Worm (Caenorhabditis elegans): ENCODE measurements around the gene npp-15.

DNA sequence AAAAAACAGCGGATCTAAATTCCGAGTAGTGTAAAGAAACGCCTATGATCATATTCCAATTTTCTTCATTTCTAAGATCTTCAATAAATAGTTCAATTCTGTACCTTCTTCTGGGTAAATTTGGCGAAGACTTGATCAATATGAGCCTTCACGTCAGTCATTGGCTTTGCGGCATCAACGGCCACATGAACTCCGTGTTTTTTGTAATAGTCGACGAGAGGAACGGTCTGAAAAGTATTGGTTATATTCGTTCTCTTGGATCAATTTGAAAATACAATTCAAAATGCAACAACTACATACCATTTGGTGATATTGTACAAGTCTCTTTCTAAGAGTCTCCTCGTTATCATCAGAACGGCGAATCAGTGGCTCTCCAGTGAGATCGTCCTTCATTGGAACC lies 21.6 kb downstream of the npp-15 start:
- no peak for TF ChIP-seq T22C8.4 (GFP tag; IDR thresholded peaks at IDR 0.05)
- no peak for TF ChIP-seq cog-1 (tag; optimal IDR thresholded peaks at IDR 0.05)
- no peak for TF ChIP-seq klf-2 (GFP tag; conservative IDR thresholded peaks at IDR 0.05)
- TF ChIP-seq flt-1 (GFP tag; IDR thresholded peaks at IDR 0.05), result no peak
- TF ChIP-seq ref-1 (GFP tag; conservative IDR thresholded peaks at IDR 0.05), result no peak
- no peak for TF ChIP-seq ztf-29 (GFP tag; IDR thresholded peaks at IDR 0.05)
- no peak for TF ChIP-seq ztf-23 (GFP tag; IDR thresholded peaks at IDR 0.05)
- no peak for TF ChIP-seq tab-1 (GFP tag; IDR thresholded peaks at IDR 0.05)
- TF ChIP-seq med-1 (GFP tag; optimal IDR thresholded peaks at IDR 0.05; ENCODE audit: insufficient read depth), result no peak
